Fruit fly (Drosophila melanogaster) S2 (cell line): ENCODE data around the gene gro.

Source experiments
- CG8478 ChIP-seq: fragments of >200 bp; optimal IDR thresholded peaks from 2 replicates; lab custom pipeline; 2018
- CTCF ChIP-seq, 2 experiments: fragments of >200 bp; optimal IDR thresholded peaks; 2 replicates each; lab custom pipeline; 2018

DNA sequence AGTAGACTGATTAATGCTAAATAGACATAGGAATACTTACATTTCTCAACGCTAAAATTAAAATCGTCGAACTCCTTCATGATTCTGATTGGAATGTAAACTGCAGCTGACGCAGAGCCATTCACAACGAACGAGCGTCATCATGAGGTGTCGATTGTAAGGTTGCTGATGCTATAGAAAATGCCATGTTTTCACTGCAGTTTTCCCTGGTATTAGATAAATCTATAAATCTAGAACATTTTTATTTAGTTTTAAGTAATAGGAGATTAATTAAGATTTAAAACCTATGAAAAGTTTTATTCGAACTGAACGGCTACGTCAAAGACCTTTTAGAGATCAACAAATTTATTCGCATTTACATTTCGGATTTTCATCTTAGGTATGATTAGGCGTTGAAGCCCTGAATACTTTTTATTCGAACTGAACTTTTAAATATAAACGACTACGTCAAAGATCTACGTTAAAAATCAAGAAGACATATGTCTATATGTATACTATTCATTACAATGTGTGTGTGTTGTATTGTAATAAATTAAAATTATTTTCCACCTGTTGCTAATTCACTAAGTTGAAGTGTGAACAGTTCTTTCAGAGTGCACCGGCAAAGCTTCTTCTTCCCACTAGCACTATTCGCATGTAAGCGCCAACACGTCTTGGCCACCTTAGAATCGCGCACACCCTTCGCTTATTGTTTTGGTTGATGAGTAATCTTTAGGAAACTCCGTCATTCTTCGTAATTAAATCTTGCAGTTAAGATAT lies 10.8 kb downstream of the gro start, which contains the start of the genes Exo84 and Vps2:
- no peak for TF ChIP-seq CG8478 (lab: Kevin White, UChicago)
- TF ChIP-seq CTCF (optimal IDR thresholded peaks at IDR 0.05; lab: Kevin White, UChicago), result no peak
